Worm (Caenorhabditis elegans) whole organism, young adult: ENCODE data around the gene wht-7.

ENCODE experiments used
- F33H1.4 ChIP-seq: fragments of 200-800 bp; sonication (Bioruptor generic); IDR thresholded peaks from 2 replicates; pipeline ENCODE4 v1.3.6; 2022; ENCODE audit warnings: missing genetic modification reagents, missing genetic modification characterization, missing compliant biosample characterization
- F55B11.4 ChIP-seq: sonication (generic microtip); optimal IDR thresholded peaks from 2 replicates; lab custom pipeline; 2016; ENCODE audit warnings: missing compliant biosample characterization, missing genetic modification characterization, borderline replicate concordance; ENCODE audit not compliant: insufficient read depth
- aptf-2 ChIP-seq: fragments of 200-800 bp; sonication (Bioruptor generic); conservative IDR thresholded peaks from 2 replicates; pipeline ENCODE4 v1.3.6; 2022; ENCODE audit warnings: missing genetic modification reagents, missing genetic modification characterization, missing compliant biosample characterization
- athp-1 ChIP-seq: sonication (generic microtip); optimal IDR thresholded peaks from 2 replicates; lab custom pipeline; 2017; ENCODE audit warnings: mild to moderate bottlenecking, missing genetic modification characterization, missing compliant biosample characterization
- dox-1 ChIP-seq: fragments of 200-800 bp; sonication (Bioruptor generic); IDR thresholded peaks from 2 replicates; pipeline ENCODE4 v1.3.6; 2022; ENCODE audit warnings: missing genetic modification reagents, missing genetic modification characterization, missing compliant biosample characterization
- mel-28 ChIP-seq: sonication (generic microtip); optimal IDR thresholded peaks from 2 replicates; lab custom pipeline; 2016; ENCODE audit warnings: borderline replicate concordance, mild to moderate bottlenecking, missing genetic modification characterization, missing compliant biosample characterization
- nhr-120 ChIP-seq: fragments of 200-800 bp; sonication (Bioruptor generic); IDR thresholded peaks from 2 replicates; pipeline ENCODE4 v1.3.6; 2022; ENCODE audit warnings: missing genetic modification characterization, missing compliant biosample characterization
- pha-4 ChIP-seq: fragments of 150-350 bp; sonication (generic microtip); optimal IDR thresholded peaks from 2 replicates; lab custom pipeline; 2014; ENCODE audit warnings: missing biosample characterization, missing genetic modification reagents, missing genetic modification characterization
- zfh-2 ChIP-seq: fragments of 200-800 bp; sonication (Bioruptor generic); conservative IDR thresholded peaks from 2 replicates; pipeline ENCODE4 v1.3.6; 2022; ENCODE audit warnings: missing genetic modification reagents, missing genetic modification characterization, missing compliant biosample characterization

DNA sequence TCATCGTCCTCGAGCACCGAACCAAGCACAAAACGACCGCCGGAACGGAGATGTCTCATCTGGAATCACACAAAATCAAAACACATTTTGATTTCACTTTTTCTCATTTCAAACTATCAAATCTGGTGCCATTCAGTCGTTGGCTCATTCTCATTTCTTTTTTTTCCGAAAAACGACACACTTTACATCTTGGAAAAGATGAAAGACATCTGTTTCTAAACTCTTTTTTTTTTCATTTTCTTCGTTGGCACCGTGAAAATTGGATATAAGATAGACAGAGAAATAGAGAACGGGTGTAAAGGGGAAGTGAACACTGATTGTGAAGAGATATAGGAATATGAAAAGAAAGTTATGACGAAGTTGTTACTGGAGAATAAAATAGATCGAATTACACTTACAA, 6.4 kb upstream of the wht-7 start:
- TF ChIP-seq zfh-2 (no peak), pha-4 (tag; lab: Kevin White, UChicago) (no peak), athp-1 (tag; lab: Kevin White, UChicago) (no peak), F55B11.4 (tag; lab: Kevin White, UChicago) (no peak), dox-1 (GFP tag; lab: Robert Waterston, UW) (no peak), aptf-2 (GFP tag; lab: Robert Waterston, UW) (no peak), F33H1.4 (no peak), nhr-120 (GFP tag; lab: Robert Waterston, UW) (no peak), mel-28 (tag; lab: Kevin White, UChicago) (no peak)
